Worm (Caenorhabditis elegans) whole organism, L4 larva: ENCODE results near the gene set-19.

Experiments
- D1046.2 ChIP-seq: fragments of 200-800 bp; sonication (Bioruptor generic); IDR thresholded peaks from 2 replicates; pipeline ENCODE4 v1.3.6; 2022; ENCODE audit warnings: missing genetic modification characterization, missing compliant biosample characterization
- F10B5.3 ChIP-seq: sonication (generic microtip); optimal IDR thresholded peaks from 2 replicates; lab custom pipeline; 2016; ENCODE audit warnings: mild to moderate bottlenecking, missing genetic modification characterization, missing compliant biosample characterization
- F37D6.2 ChIP-seq: sonication (generic microtip); optimal IDR thresholded peaks from 2 replicates; lab custom pipeline; 2016; ENCODE audit warnings: mild to moderate bottlenecking, missing genetic modification characterization, missing compliant biosample characterization
- F44E2.7 ChIP-seq: fragments of 200-800 bp; sonication (Bioruptor generic); IDR thresholded peaks from 2 replicates; pipeline ENCODE4 v2.1.2; 2022; ENCODE audit warnings: missing genetic modification characterization, missing compliant biosample characterization
- R02D3.7 ChIP-seq: fragments of 150-350 bp; sonication (generic microtip); optimal IDR thresholded peaks from 3 replicates; lab custom pipeline; 2014; ENCODE audit warnings: missing biosample characterization, missing genetic modification characterization
- ZK546.5 ChIP-seq, 2 experiments: sonication (generic microtip); optimal IDR thresholded peaks; 2 replicates each; lab custom pipeline; 2017; ENCODE audit warnings: missing biosample characterization in 2 of 2, missing genetic modification characterization in 2 of 2
- ama-1 ChIP-seq: fragments of 150-350 bp; optimal IDR thresholded peaks from 2 replicates; lab custom pipeline; 2014; ENCODE audit warnings: inconsistent platforms, mixed read lengths
- ceh-20 ChIP-seq: fragments of 200-800 bp; sonication (Bioruptor generic); IDR thresholded peaks from 2 replicates; pipeline ENCODE4 v1.3.6; 2022; ENCODE audit warnings: missing genetic modification reagents, missing genetic modification characterization, missing compliant biosample characterization
- ceh-28 ChIP-seq: fragments of 150-350 bp; optimal IDR thresholded peaks from 2 replicates; lab custom pipeline; 2014; ENCODE audit warnings: missing biosample characterization, missing genetic modification reagents, missing genetic modification characterization
- ceh-82 ChIP-seq: sonication (generic microtip); optimal IDR thresholded peaks from 2 replicates; lab custom pipeline; 2017; ENCODE audit warnings: missing biosample characterization, missing genetic modification characterization
- ces-1 ChIP-seq: fragments of 150-350 bp; sonication (generic microtip); optimal IDR thresholded peaks from 4 replicates; lab custom pipeline; 2014; ENCODE audit warnings: missing biosample characterization, missing genetic modification reagents, missing genetic modification characterization
- cey-2 ChIP-seq: sonication (generic microtip); optimal IDR thresholded peaks from 3 replicates; lab custom pipeline; 2017; ENCODE audit warnings: missing genetic modification characterization, mild to moderate bottlenecking, missing compliant biosample characterization, antibody characterized with exemption, borderline replicate concordance; ENCODE audit not compliant: insufficient read depth
- ctbp-1 ChIP-seq: fragments of 200-800 bp; sonication (Bioruptor generic); IDR thresholded peaks from 2 replicates; pipeline ENCODE4 v1.3.6; 2022; ENCODE audit warnings: missing genetic modification reagents, missing genetic modification characterization, missing compliant biosample characterization
- daf-12 ChIP-seq: fragments of 150-350 bp; optimal IDR thresholded peaks from 2 replicates; lab custom pipeline; 2014; ENCODE audit warnings: missing biosample characterization, missing genetic modification reagents, missing genetic modification characterization
- daf-19 ChIP-seq: fragments of 200-800 bp; sonication (Bioruptor generic); conservative IDR thresholded peaks from 2 replicates; pipeline ENCODE4 v1.3.6; 2022; ENCODE audit warnings: missing genetic modification characterization, missing compliant biosample characterization
- daf-8 ChIP-seq: fragments of 200-800 bp; sonication (Bioruptor generic); IDR thresholded peaks from 2 replicates; pipeline ENCODE4 v1.3.6; 2022; ENCODE audit warnings: missing genetic modification characterization, missing compliant biosample characterization
- dmd-6 ChIP-seq: fragments of 200-800 bp; sonication (Bioruptor generic); IDR thresholded peaks from 2 replicates; pipeline ENCODE4 v1.3.6; 2022; ENCODE audit warnings: missing genetic modification reagents, missing genetic modification characterization, missing compliant biosample characterization
- dmd-8 ChIP-seq: fragments of 200-800 bp; sonication (Bioruptor generic); IDR thresholded peaks from 2 replicates; pipeline ENCODE4 v1.3.6; 2022; ENCODE audit warnings: missing genetic modification characterization, missing compliant biosample characterization
- dmd-9 ChIP-seq: fragments of 200-800 bp; sonication (Bioruptor generic); IDR thresholded peaks from 2 replicates; pipeline ENCODE4 v1.3.6; 2022; ENCODE audit warnings: missing genetic modification reagents, missing genetic modification characterization, missing compliant biosample characterization
- duxl-1 ChIP-seq: sonication (generic microtip); optimal IDR thresholded peaks from 2 replicates; lab custom pipeline; 2016; ENCODE audit warnings: mild to moderate bottlenecking, missing genetic modification characterization, moderate library complexity, missing compliant biosample characterization; ENCODE audit not compliant: poor library complexity
- dve-1 ChIP-seq: sonication (generic microtip); optimal IDR thresholded peaks from 2 replicates; lab custom pipeline; 2017; ENCODE audit warnings: antibody characterized with exemption, mild to moderate bottlenecking, missing genetic modification characterization, missing compliant biosample characterization; ENCODE audit not compliant: insufficient read depth
- fos-1 ChIP-seq: fragments of 150-350 bp; optimal IDR thresholded peaks from 2 replicates; lab custom pipeline; 2014; ENCODE audit warnings: missing biosample characterization, missing genetic modification characterization
- hlh-11 ChIP-seq: fragments of 200-800 bp; sonication (Bioruptor generic); optimal IDR thresholded peaks from 2 replicates; lab custom pipeline; 2018; ENCODE audit warnings: mild to moderate bottlenecking, missing genetic modification characterization, missing compliant biosample characterization
- hlh-30 ChIP-seq: sonication (generic microtip); optimal IDR thresholded peaks from 2 replicates; lab custom pipeline; 2017; ENCODE audit warnings: antibody characterized with exemption, mild to moderate bottlenecking, missing genetic modification characterization, missing compliant biosample characterization; ENCODE audit not compliant: insufficient read depth
- jun-1 ChIP-seq: fragments of 150-350 bp; optimal IDR thresholded peaks from 2 replicates; lab custom pipeline; 2014; ENCODE audit warnings: missing biosample characterization, missing genetic modification reagents, missing genetic modification characterization
- lim-7 ChIP-seq: fragments of 200-800 bp; sonication (Bioruptor generic); IDR thresholded peaks from 2 replicates; pipeline ENCODE4 v1.3.6; 2022; ENCODE audit warnings: missing genetic modification characterization, missing compliant biosample characterization
- lin-39 ChIP-seq: fragments of 150-350 bp; optimal IDR thresholded peaks from 2 replicates; lab custom pipeline; 2014; ENCODE audit warnings: missing biosample characterization, missing genetic modification reagents, missing genetic modification characterization
- lir-3 ChIP-seq: sonication (generic microtip); optimal IDR thresholded peaks from 2 replicates; lab custom pipeline; 2016; ENCODE audit warnings: mild to moderate bottlenecking, missing genetic modification characterization, missing compliant biosample characterization
- madf-9 ChIP-seq: fragments of 200-800 bp; sonication (Bioruptor generic); conservative IDR thresholded peaks from 2 replicates; pipeline ENCODE4 v1.3.6; 2022; ENCODE audit warnings: missing genetic modification reagents, missing genetic modification characterization, missing compliant biosample characterization
- mdl-1 ChIP-seq, 2 experiments: fragments of 150-350 bp in 1 of 2; sonication (generic microtip) in 1 of 2; optimal IDR thresholded peaks; 2 replicates each; lab custom pipeline; 2014 to 2017; ENCODE audit warnings: missing biosample characterization in 2 of 2, missing genetic modification characterization in 2 of 2
- mdt-29 ChIP-seq: fragments of 200-800 bp; sonication (Bioruptor generic); IDR thresholded peaks from 2 replicates; pipeline ENCODE4 v1.3.6; 2022; ENCODE audit warnings: missing genetic modification reagents, missing genetic modification characterization, missing compliant biosample characterization
- mxl-3 ChIP-seq: fragments of 200-800 bp; sonication (Bioruptor generic); optimal IDR thresholded peaks from 2 replicates; lab custom pipeline; 2018; ENCODE audit warnings: mild to moderate bottlenecking, missing genetic modification characterization, missing compliant biosample characterization
- nhr-237 ChIP-seq: sonication (generic microtip); optimal IDR thresholded peaks from 2 replicates; lab custom pipeline; 2017; ENCODE audit warnings: missing biosample characterization, missing genetic modification characterization
- nhr-25 ChIP-seq: sonication (generic microtip); optimal IDR thresholded peaks from 2 replicates; lab custom pipeline; 2017; ENCODE audit warnings: missing genetic modification characterization, mild to moderate bottlenecking, missing compliant biosample characterization, antibody characterized with exemption, moderate library complexity, borderline replicate concordance; ENCODE audit not compliant: insufficient read depth
- nhr-28 ChIP-seq: fragments of 150-350 bp; optimal IDR thresholded peaks from 2 replicates; lab custom pipeline; 2014; ENCODE audit warnings: missing biosample characterization, missing genetic modification characterization
- nhr-48 ChIP-seq: sonication (generic microtip); optimal IDR thresholded peaks from 2 replicates; lab custom pipeline; 2016; ENCODE audit warnings: mild to moderate bottlenecking, missing genetic modification characterization, missing compliant biosample characterization
- pqm-1 ChIP-seq: sonication (generic microtip); optimal IDR thresholded peaks from 2 replicates; lab custom pipeline; 2017; ENCODE audit warnings: missing biosample characterization, missing genetic modification characterization
- saeg-2 ChIP-seq: fragments of 200-800 bp; sonication (Bioruptor generic); IDR thresholded peaks from 2 replicates; pipeline ENCODE4 v1.3.6; 2022; ENCODE audit warnings: missing genetic modification reagents, missing genetic modification characterization, missing compliant biosample characterization
- sdz-12 ChIP-seq: fragments of 200-800 bp; sonication (Bioruptor generic); optimal IDR thresholded peaks from 2 replicates; lab custom pipeline; 2018; ENCODE audit warnings: mild to moderate bottlenecking, missing genetic modification characterization, missing compliant biosample characterization
- set-16 ChIP-seq: fragments of 200-800 bp; sonication (Bioruptor generic); IDR thresholded peaks from 2 replicates; pipeline ENCODE4 v1.3.6; 2022; ENCODE audit warnings: missing genetic modification reagents, missing genetic modification characterization, missing compliant biosample characterization
- snpc-1.2 ChIP-seq: fragments of 200-800 bp; sonication (Bioruptor generic); IDR thresholded peaks from 2 replicates; pipeline ENCODE4 v1.3.6; 2022; ENCODE audit warnings: missing genetic modification reagents, missing genetic modification characterization, missing compliant biosample characterization
- unc-130 ChIP-seq: sonication (generic microtip); optimal IDR thresholded peaks from 2 replicates; lab custom pipeline; 2016; ENCODE audit warnings: missing genetic modification reagents, missing genetic modification characterization, missing compliant biosample characterization
- unc-62 ChIP-seq, 3 experiments: fragments of 150-350 bp in 1 of 3; sonication (generic microtip); optimal IDR thresholded peaks in 2 of 3; peaks in 1 of 3; 1 replicate in 1 of 3; 2 replicates in 2 of 3; lab custom pipeline; 2014 to 2017; ENCODE audit warnings: missing biosample characterization in 3 of 3, missing genetic modification characterization in 3 of 3, missing genetic modification reagents in 3 of 3, missing genotype in 1 of 3
- zip-11 ChIP-seq: fragments of 200-800 bp; sonication (Bioruptor generic); IDR thresholded peaks from 2 replicates; pipeline ENCODE4 v1.3.6; 2022; ENCODE audit warnings: missing genetic modification characterization, missing compliant biosample characterization
- ztf-11 ChIP-seq: fragments of 150-350 bp; optimal IDR thresholded peaks from 2 replicates; lab custom pipeline; 2014; ENCODE audit warnings: missing biosample characterization, missing genetic modification characterization

Gene set-19

DNA sequence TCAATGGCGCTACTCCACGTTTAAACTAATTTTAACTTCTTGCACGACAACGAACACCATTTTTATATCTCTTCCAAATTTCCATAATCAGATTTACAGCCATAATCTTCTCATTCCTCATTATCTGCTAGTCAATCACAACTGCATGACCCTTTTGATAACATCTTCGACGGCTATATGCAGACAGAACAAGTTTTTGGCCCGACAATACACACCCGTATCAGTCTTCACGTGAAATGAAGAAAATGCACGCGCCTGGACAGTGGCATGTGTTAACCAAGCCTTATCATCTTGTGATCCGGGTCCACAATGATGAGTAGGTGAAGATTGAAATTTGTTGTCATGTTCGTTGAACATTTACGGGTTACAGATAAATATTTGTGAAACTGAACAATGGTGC is 34.4 kb downstream of the set-19 start:
- TF ChIP-seq ZK546.5 (tag; optimal IDR thresholded peaks at IDR 0.05; lab: Kevin White, UChicago) = no peak
- no peak for TF ChIP-seq zip-11 (GFP tag; lab: Robert Waterston, UW)
- TF ChIP-seq F44E2.7 (GFP tag; lab: Robert Waterston, UW) = no peak
- TF ChIP-seq cey-2 (tag; lab: Kevin White, UChicago) = no peak
- no peak for TF ChIP-seq nhr-237 (tag; lab: Kevin White, UChicago)
- no peak for TF ChIP-seq ces-1 (GFP tag; lab: Kevin White, UChicago)
- no peak for TF ChIP-seq ceh-82 (tag; lab: Kevin White, UChicago)
- no peak for TF ChIP-seq nhr-25
- no peak for TF ChIP-seq R02D3.7 (tag; lab: Kevin White, UChicago)
- TF ChIP-seq dve-1 = no peak
- no peak for TF ChIP-seq ama-1
- no peak for TF ChIP-seq D1046.2 (GFP tag; lab: Robert Waterston, UW)
- no peak for TF ChIP-seq F37D6.2 (tag; lab: Kevin White, UChicago)
- no peak for TF ChIP-seq daf-12
- TF ChIP-seq pqm-1 (tag; lab: Kevin White, UChicago) = no peak
- no peak for TF ChIP-seq mdt-29 (GFP tag; lab: Robert Waterston, UW)
- TF ChIP-seq jun-1 = no peak
- no peak for TF ChIP-seq lim-7
- TF ChIP-seq unc-130 (GFP tag; lab: Kevin White, UChicago) = no peak
- no peak for TF ChIP-seq dmd-8
- peak; percentile 51 for TF ChIP-seq nhr-28
- no peak for TF ChIP-seq fos-1 (tag; lab: Kevin White, UChicago)
- TF ChIP-seq mdl-1 (tag; optimal IDR thresholded peaks at IDR 0.05; lab: Kevin White, UChicago) = peak; percentile 49 to 87
- no peak for TF ChIP-seq ctbp-1 (GFP tag; lab: Robert Waterston, UW)
- TF ChIP-seq nhr-48 (tag; lab: Kevin White, UChicago) = peak; percentile 76
- no peak for TF ChIP-seq ztf-11 (tag; lab: Kevin White, UChicago)
- TF ChIP-seq hlh-30 (tag; lab: Kevin White, UChicago) = peak; percentile 94
- peak; percentile 44 for TF ChIP-seq dmd-6 (GFP tag; lab: Robert Waterston, UW)
- TF ChIP-seq lir-3 (tag; lab: Kevin White, UChicago) = no peak
- no peak for TF ChIP-seq dmd-9
- no peak for TF ChIP-seq set-16 (GFP tag; lab: Robert Waterston, UW)
- TF ChIP-seq duxl-1 = no peak
- no peak for TF ChIP-seq saeg-2
- TF ChIP-seq mxl-3 = peak; percentile 87
- TF ChIP-seq ceh-28 (tag; lab: Kevin White, UChicago) = no peak
- TF ChIP-seq sdz-12 (GFP tag; lab: Kevin White, UChicago) = no peak
- TF ChIP-seq madf-9 (GFP tag; lab: Robert Waterston, UW) = no peak
- TF ChIP-seq snpc-1.2 (GFP tag; lab: Robert Waterston, UW) = no peak
- no peak for TF ChIP-seq ceh-20 (GFP tag; lab: Robert Waterston, UW)
- TF ChIP-seq lin-39 (tag; lab: Kevin White, UChicago) = no peak
- TF ChIP-seq F10B5.3 (tag; lab: Kevin White, UChicago) = no peak
- TF ChIP-seq hlh-11 (tag; lab: Kevin White, UChicago) = peak; percentile 77
- no peak for TF ChIP-seq daf-19 (GFP tag; lab: Robert Waterston, UW)
- no peak for TF ChIP-seq daf-8 (GFP tag; lab: Robert Waterston, UW)
- TF ChIP-seq unc-62 (GFP tag; optimal IDR thresholded peaks at IDR 0.05 in 1 of 2; lab: Kevin White, UChicago) = peak in 1 of 2 experiments; percentile 82
- no peak for TF ChIP-seq unc-62 (tag; optimal IDR thresholded peaks at IDR 0.05; lab: Kevin White, UChicago)
